Worm (Caenorhabditis elegans) whole organism, L2 larva: Measurements from ENCODE around the gene btbd-10.

Source experiments
- ama-1 ChIP-seq: fragments of 150-350 bp; optimal IDR thresholded peaks from 2 replicates; lab custom pipeline; 2018; ENCODE audit warnings: inconsistent platforms
- egl-27 ChIP-seq: sonication (generic microtip); optimal IDR thresholded peaks from 3 replicates; lab custom pipeline; 2017; ENCODE audit warnings: missing biosample characterization, missing genetic modification reagents, missing genetic modification characterization
- fos-1 ChIP-seq: fragments of 150-350 bp; optimal IDR thresholded peaks from 2 replicates; lab custom pipeline; 2014; ENCODE audit warnings: missing biosample characterization, missing genetic modification characterization
- mab-5 ChIP-seq: fragments of 150-350 bp; optimal IDR thresholded peaks from 2 replicates; lab custom pipeline; 2014; ENCODE audit warnings: missing biosample characterization, missing genetic modification characterization
- nhr-237 ChIP-seq: fragments of 150-350 bp; optimal IDR thresholded peaks from 2 replicates; lab custom pipeline; 2014; ENCODE audit warnings: missing biosample characterization, missing genetic modification characterization
- unc-39 ChIP-seq: fragments of 150-350 bp; optimal IDR thresholded peaks from 2 replicates; lab custom pipeline; 2014; ENCODE audit warnings: missing biosample characterization, missing genetic modification characterization
- ztf-4 ChIP-seq: fragments of 150-350 bp; optimal IDR thresholded peaks from 2 replicates; lab custom pipeline; 2014; ENCODE audit warnings: missing biosample characterization, missing genetic modification characterization

- TF ChIP-seq mab-5 (tag; lab: Kevin White, UChicago) (no peak), egl-27 (tag; lab: Kevin White, UChicago) (no peak), fos-1 (tag; lab: Kevin White, UChicago) (no peak), nhr-237 (no peak), ztf-4 (tag; lab: Kevin White, UChicago) (no peak), ama-1 (lab: Kevin White, UChicago) (no peak), unc-39 (tag; lab: Kevin White, UChicago) (no peak)
These were observed 42.0 kb downstream of the btbd-10 start for ce11 chrII:4946775-4947174.
